Fruit fly (Drosophila melanogaster) whole organism, embryonic: Measurements from ENCODE around the gene CG17625.

ENCODE experiments used
- Atf3 ChIP-seq: fragments of 200-800 bp; sonication (Bioruptor generic); optimal IDR thresholded peaks from 3 replicates; lab custom pipeline; 2016; ENCODE audit warnings: missing biosample characterization, missing genetic modification characterization
- CG10979 ChIP-seq: fragments of 200-800 bp; sonication (Bioruptor generic); optimal IDR thresholded peaks from 2 replicates; lab custom pipeline; 2018; ENCODE audit warnings: missing biosample characterization, mild to moderate bottlenecking, missing genetic modification characterization, moderate library complexity
- CG12744 ChIP-seq: fragments of 200-800 bp; sonication (Bioruptor generic); optimal IDR thresholded peaks from 2 replicates; lab custom pipeline; 2016; ENCODE audit warnings: missing biosample characterization, missing genetic modification characterization
- CG14710 ChIP-seq: fragments of 200-800 bp; sonication (Bioruptor generic); optimal IDR thresholded peaks from 3 replicates; lab custom pipeline; 2019; ENCODE audit warnings: missing biosample characterization, mild to moderate bottlenecking, missing genetic modification characterization, moderate library complexity
- CG15011 ChIP-seq: fragments of 200-800 bp; sonication (Bioruptor generic); optimal IDR thresholded peaks from 3 replicates; lab custom pipeline; 2018; ENCODE audit warnings: missing biosample characterization, mild to moderate bottlenecking, missing genetic modification characterization
- CG1602 ChIP-seq: fragments of 200-800 bp; sonication (Bioruptor generic); optimal IDR thresholded peaks from 3 replicates; lab custom pipeline; 2016; ENCODE audit warnings: missing biosample characterization, missing genetic modification characterization
- CG16779 ChIP-seq: fragments of 200-800 bp; sonication (Bioruptor generic); IDR thresholded peaks from 2 replicates; pipeline ENCODE4 v1.3.6; 2022; ENCODE audit warnings: missing biosample characterization, missing genetic modification characterization
- CG16813 ChIP-seq: fragments of 200-800 bp; sonication (Bioruptor generic); IDR thresholded peaks from 3 replicates; pipeline ENCODE4 v1.3.6; 2022; ENCODE audit warnings: missing biosample characterization, missing genetic modification characterization; ENCODE audit not compliant: partially characterized antibody
- CG16863 ChIP-seq: fragments of 200-800 bp; sonication (Bioruptor generic); optimal IDR thresholded peaks from 3 replicates; lab custom pipeline; 2016; ENCODE audit warnings: missing biosample characterization, missing genetic modification characterization
- CG17385 ChIP-seq: fragments of 200-800 bp; sonication (Bioruptor generic); optimal IDR thresholded peaks from 3 replicates; lab custom pipeline; 2018; ENCODE audit warnings: missing biosample characterization, mild to moderate bottlenecking, missing genetic modification characterization
- CG18011 ChIP-seq: fragments of 200-800 bp; sonication (Bioruptor generic); optimal IDR thresholded peaks from 2 replicates; lab custom pipeline; 2017; ENCODE audit warnings: missing biosample characterization, missing genetic modification characterization, mild to moderate bottlenecking, moderate library complexity, missing genotype
- CG18599 ChIP-seq: fragments of 200-800 bp; sonication (Bioruptor generic); optimal IDR thresholded peaks from 3 replicates; lab custom pipeline; 2017; ENCODE audit warnings: missing biosample characterization, missing genetic modification characterization, mild to moderate bottlenecking, moderate library complexity, missing genetic modification reagents
- CG34376 ChIP-seq: fragments of 200-800 bp; sonication (Bioruptor generic); optimal IDR thresholded peaks from 2 replicates; lab custom pipeline; 2018; ENCODE audit warnings: missing biosample characterization, mild to moderate bottlenecking, missing genetic modification characterization
- CG3838 ChIP-seq: fragments of 200-800 bp; sonication (Bioruptor generic); optimal IDR thresholded peaks from 3 replicates; lab custom pipeline; 2016; ENCODE audit warnings: missing biosample characterization, missing genetic modification characterization
- CG42726 ChIP-seq: fragments of 200-800 bp; sonication (Bioruptor generic); IDR thresholded peaks from 2 replicates; pipeline ENCODE4 v1.3.6; 2022; ENCODE audit warnings: missing biosample characterization, missing genetic modification characterization; ENCODE audit not compliant: partially characterized antibody
- CG4707 ChIP-seq: fragments of 200-800 bp; sonication (Bioruptor generic); optimal IDR thresholded peaks from 2 replicates; lab custom pipeline; 2018; ENCODE audit warnings: missing biosample characterization, mild to moderate bottlenecking, missing genetic modification characterization, moderate library complexity
- CG6683 ChIP-seq: fragments of 200-800 bp; sonication (Bioruptor generic); optimal IDR thresholded peaks from 2 replicates; lab custom pipeline; 2017; ENCODE audit warnings: missing biosample characterization, mild to moderate bottlenecking, missing genetic modification characterization, missing genetic modification reagents
- CG9797 ChIP-seq: fragments of 200-800 bp; sonication (Bioruptor generic); optimal IDR thresholded peaks from 3 replicates; lab custom pipeline; 2018; ENCODE audit warnings: missing biosample characterization, mild to moderate bottlenecking, missing genetic modification characterization
- CG9876 ChIP-seq: fragments of 200-800 bp; sonication (Bioruptor generic); optimal IDR thresholded peaks from 2 replicates; lab custom pipeline; 2016; ENCODE audit warnings: missing biosample characterization, missing genetic modification characterization
- Camta ChIP-seq: fragments of 200-800 bp; sonication (Bioruptor generic); optimal IDR thresholded peaks from 2 replicates; lab custom pipeline; 2016; ENCODE audit warnings: missing biosample characterization, missing genetic modification characterization
- D19A ChIP-seq: fragments of 200-800 bp; optimal IDR thresholded peaks from 3 replicates; lab custom pipeline; 2019; ENCODE audit warnings: missing biosample characterization, mild to moderate bottlenecking, missing genetic modification characterization, moderate library complexity
- Dfd ChIP-seq, 2 experiments: fragments of >200 bp; optimal IDR thresholded peaks; 2 replicates each; lab custom pipeline; 2017; ENCODE audit warnings: missing biosample characterization in 2 of 2, missing genetic modification characterization in 2 of 2
- Dref ChIP-seq: fragments of 200-800 bp; sonication (Bioruptor generic); IDR thresholded peaks from 2 replicates; pipeline ENCODE4 v1.3.6; 2022; ENCODE audit warnings: missing biosample characterization, missing genetic modification characterization
- H2.0 ChIP-seq: fragments of 200-800 bp; sonication (Bioruptor generic); IDR thresholded peaks from 2 replicates; pipeline ENCODE4 v1.3.6; 2022; ENCODE audit warnings: missing biosample characterization, missing genetic modification characterization
- Hand ChIP-seq: fragments of 200-800 bp; sonication (Bioruptor generic); optimal IDR thresholded peaks from 2 replicates; lab custom pipeline; 2017; ENCODE audit warnings: mild to moderate bottlenecking, missing biosample characterization, missing genetic modification reagents, missing genetic modification characterization
- Lpt ChIP-seq: fragments of >200 bp; optimal IDR thresholded peaks from 2 replicates; lab custom pipeline; 2018; ENCODE audit warnings: missing biosample characterization, missing genetic modification characterization
- MTF-1 ChIP-seq: fragments of 200-800 bp; sonication (Bioruptor generic); optimal IDR thresholded peaks from 2 replicates; lab custom pipeline; 2018; ENCODE audit warnings: missing biosample characterization, mild to moderate bottlenecking, missing genetic modification characterization, borderline replicate concordance
- Mad ChIP-seq: fragments of 200-800 bp; sonication (Bioruptor generic); optimal IDR thresholded peaks from 2 replicates; lab custom pipeline; 2016; ENCODE audit warnings: missing biosample characterization, missing genetic modification characterization
- Mes4 ChIP-seq: fragments of 200-800 bp; sonication (Bioruptor generic); optimal IDR thresholded peaks from 2 replicates; lab custom pipeline; 2016; ENCODE audit warnings: missing biosample characterization, missing genetic modification characterization
- NC2β ChIP-seq: fragments of 200-800 bp; sonication (Bioruptor generic); optimal IDR thresholded peaks from 2 replicates; lab custom pipeline; 2016; ENCODE audit warnings: missing biosample characterization, missing genetic modification characterization
- Optix ChIP-seq: fragments of 200-800 bp; sonication (Bioruptor generic); IDR thresholded peaks from 3 replicates; pipeline ENCODE4 v1.3.6; 2022; ENCODE audit warnings: missing biosample characterization, missing genetic modification characterization
- Six4 ChIP-seq: fragments of 200-800 bp; sonication (Bioruptor generic); optimal IDR thresholded peaks from 2 replicates; lab custom pipeline; 2016; ENCODE audit warnings: missing biosample characterization, missing genetic modification characterization
- Sry-β ChIP-seq: fragments of 200-800 bp; sonication (Bioruptor generic); optimal IDR thresholded peaks from 2 replicates; lab custom pipeline; 2018; ENCODE audit warnings: missing biosample characterization, mild to moderate bottlenecking, missing genetic modification characterization, moderate library complexity
- TFAM ChIP-seq: fragments of 200-800 bp; sonication (Bioruptor generic); optimal IDR thresholded peaks from 2 replicates; lab custom pipeline; 2017; ENCODE audit warnings: missing biosample characterization, missing genetic modification characterization, inconsistent platforms
- ash1 ChIP-seq: fragments of 200-800 bp; sonication (Bioruptor generic); optimal IDR thresholded peaks from 2 replicates; lab custom pipeline; 2018; ENCODE audit warnings: missing biosample characterization, mild to moderate bottlenecking, missing genetic modification characterization
- az2 ChIP-seq: fragments of 200-800 bp; sonication (Bioruptor generic); optimal IDR thresholded peaks from 3 replicates; lab custom pipeline; 2016; ENCODE audit warnings: missing biosample characterization, missing genetic modification characterization
- chif ChIP-seq, 2 experiments: fragments of 200-800 bp; sonication (Bioruptor generic); optimal IDR thresholded peaks; 3 replicates each; lab custom pipeline; 2016; ENCODE audit warnings: missing biosample characterization in 2 of 2, missing genetic modification characterization in 2 of 2
- dpn ChIP-seq, 2 experiments: fragments of 200-800 bp; sonication (Bioruptor generic); optimal IDR thresholded peaks; 3 replicates each; lab custom pipeline; 2016; ENCODE audit warnings: missing biosample characterization in 2 of 2, missing genetic modification characterization in 2 of 2
- esg ChIP-seq: fragments of 200-800 bp; sonication (Bioruptor generic); conservative IDR thresholded peaks from 2 replicates; pipeline ENCODE4 v1.3.6; 2022; ENCODE audit warnings: missing biosample characterization, missing genetic modification characterization
- ftz-f1 ChIP-seq: fragments of 200-800 bp; sonication (Bioruptor generic); optimal IDR thresholded peaks from 2 replicates; lab custom pipeline; 2016; ENCODE audit warnings: missing biosample characterization, missing genetic modification characterization
- hb ChIP-seq: fragments of 200-800 bp; sonication (Bioruptor generic); IDR thresholded peaks from 3 replicates; pipeline ENCODE4 v1.3.6; 2022; ENCODE audit warnings: missing biosample characterization, missing genetic modification characterization; ENCODE audit not compliant: partially characterized antibody
- inv ChIP-seq: fragments of 200-800 bp; sonication (Bioruptor generic); IDR thresholded peaks from 2 replicates; pipeline ENCODE4 v1.3.6; 2022; ENCODE audit warnings: missing biosample characterization, missing genetic modification characterization; ENCODE audit not compliant: partially characterized antibody
- oc ChIP-seq: fragments of 200-800 bp; sonication (Bioruptor generic); optimal IDR thresholded peaks from 2 replicates; lab custom pipeline; 2018; ENCODE audit warnings: missing biosample characterization, mild to moderate bottlenecking, missing genetic modification characterization, moderate library complexity
- pb ChIP-seq: fragments of 200-800 bp; sonication (Bioruptor generic); optimal IDR thresholded peaks from 3 replicates; lab custom pipeline; 2016; ENCODE audit warnings: missing biosample characterization, missing genetic modification characterization
- pros ChIP-seq: fragments of 200-800 bp; sonication (Bioruptor generic); optimal IDR thresholded peaks from 3 replicates; lab custom pipeline; 2019; ENCODE audit warnings: missing biosample characterization, mild to moderate bottlenecking, missing genetic modification characterization, moderate library complexity
- pzg ChIP-seq: fragments of 200-800 bp; sonication (Bioruptor generic); optimal IDR thresholded peaks from 3 replicates; lab custom pipeline; 2018; ENCODE audit warnings: missing biosample characterization, mild to moderate bottlenecking, missing genetic modification characterization, moderate library complexity
- tx ChIP-seq: fragments of 200-800 bp; sonication (Bioruptor generic); optimal IDR thresholded peaks from 2 replicates; lab custom pipeline; 2016; ENCODE audit warnings: missing biosample characterization, missing genetic modification characterization
- wdn ChIP-seq: fragments of 200-800 bp; sonication (Bioruptor generic); IDR thresholded peaks from 2 replicates; pipeline ENCODE4 v1.3.6; 2022; ENCODE audit warnings: missing biosample characterization, missing genetic modification characterization
- zen2 ChIP-seq: fragments of 200-800 bp; sonication (Bioruptor generic); IDR thresholded peaks from 3 replicates; pipeline ENCODE4 v1.3.6; 2022; ENCODE audit warnings: missing biosample characterization, missing genetic modification characterization; ENCODE audit not compliant: partially characterized antibody

CG17625 gene

DNA sequence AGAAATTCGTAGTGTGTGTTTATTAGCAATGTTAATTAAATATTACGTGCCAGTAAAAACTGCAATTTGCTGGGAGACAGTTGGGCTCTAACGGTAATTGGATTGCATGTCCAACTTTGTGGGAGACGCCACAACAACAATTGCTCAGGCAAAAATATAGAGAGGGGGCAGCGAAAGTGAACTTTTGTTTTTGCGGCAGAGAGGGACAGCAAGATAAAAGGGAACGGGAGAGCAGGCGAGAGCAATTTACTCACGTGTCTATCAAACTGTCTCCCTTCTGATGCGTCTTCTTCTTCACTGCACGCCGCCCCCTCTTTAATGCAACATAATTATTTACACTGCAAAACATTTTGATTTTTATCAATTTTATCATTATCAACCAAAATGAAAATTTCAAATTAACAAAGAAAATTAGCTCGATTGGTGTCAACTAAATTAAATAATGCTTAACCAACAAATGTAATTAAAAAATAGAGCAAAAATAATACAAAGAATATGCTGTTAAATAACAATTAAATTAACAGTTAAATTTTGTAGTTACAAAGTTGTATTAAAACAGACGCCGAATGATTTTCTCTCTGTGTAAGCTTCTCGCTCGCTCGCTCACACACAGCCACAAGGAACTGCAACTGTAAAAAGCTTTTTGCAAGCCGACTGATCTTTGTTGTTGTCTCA, 19.2 kb upstream of the CG17625 start (continued):
- TF ChIP-seq ftz-f1 (GFP tag; lab: Kevin White, UChicago): no peak
- peak; percentile 43; the same call in 1 of the 2 replicates for TF ChIP-seq wdn
- TF ChIP-seq Sry-β: no peak
- peak; percentile 83 for TF ChIP-seq Six4 (GFP tag; lab: Kevin White, UChicago)
- TF ChIP-seq Mad (GFP tag; lab: Kevin White, UChicago): peak; percentile 59
- peak; percentile 66 for TF ChIP-seq CG15011
- TF ChIP-seq tx (GFP tag; lab: Kevin White, UChicago): peak; percentile 42
- TF ChIP-seq inv (GFP tag; lab: Robert Waterston, UW): no peak
- peak; percentile 30 for TF ChIP-seq pros (GFP tag; lab: Kevin White, UChicago)
- no peak for TF ChIP-seq CG42726 (GFP tag; lab: Robert Waterston, UW)
- TF ChIP-seq CG12744: no peak
- peak; percentile 57 to 77 for TF ChIP-seq dpn (GFP tag; optimal IDR thresholded peaks at IDR 0.05; lab: Kevin White, UChicago)
- TF ChIP-seq CG6683 (GFP tag; lab: Kevin White, UChicago): peak; percentile 50
- peak; percentile 77 for TF ChIP-seq CG17385 (GFP tag; lab: Kevin White, UChicago)
- TF ChIP-seq Dfd (GFP tag; optimal IDR thresholded peaks at IDR 0.05; lab: Kevin White, UChicago): no peak
- TF ChIP-seq Hand: no peak
- TF ChIP-seq oc: peak; percentile 81
- TF ChIP-seq CG10979: peak; percentile 97
- peak; percentile 64 for TF ChIP-seq NC2β (GFP tag; lab: Kevin White, UChicago)
- no peak for TF ChIP-seq Lpt (GFP tag; lab: Kevin White, UChicago)
- TF ChIP-seq CG18011 (GFP tag; lab: Kevin White, UChicago): no peak
- peak; percentile 69 for TF ChIP-seq esg (GFP tag; lab: Robert Waterston, UW)
- TF ChIP-seq CG16779 (GFP tag; lab: Robert Waterston, UW): no peak
- peak; percentile 89 for TF ChIP-seq D19A (tag; lab: Kevin White, UChicago)
- no peak for TF ChIP-seq zen2 (GFP tag; lab: Robert Waterston, UW)
- peak; percentile 75 for TF ChIP-seq Mes4 (GFP tag; lab: Kevin White, UChicago)
- peak; percentile 75 for TF ChIP-seq CG1602 (GFP tag; lab: Kevin White, UChicago)
- TF ChIP-seq H2.0: peak; percentile 55
- TF ChIP-seq TFAM (GFP tag; lab: Kevin White, UChicago): peak; percentile 57
- peak; percentile 34 for TF ChIP-seq MTF-1 (GFP tag; lab: Kevin White, UChicago)
- TF ChIP-seq CG34376: no peak
- peak; percentile 95 for TF ChIP-seq CG14710
- TF ChIP-seq chif (GFP tag; optimal IDR thresholded peaks at IDR 0.05; lab: Kevin White, UChicago): peak; percentile 68 to 84
- peak; percentile 65 for TF ChIP-seq Atf3
- TF ChIP-seq CG16813 (GFP tag; lab: Robert Waterston, UW): no peak
- 0 out of 3 replicates have a peak, but pooled peaks have one; percentile 27 for TF ChIP-seq Optix
- peak; percentile 30 for TF ChIP-seq pb (GFP tag; lab: Kevin White, UChicago)
- TF ChIP-seq CG3838 (GFP tag; lab: Kevin White, UChicago): peak; percentile 22
- peak; percentile 70 for TF ChIP-seq CG18599 (GFP tag; lab: Kevin White, UChicago)
- no peak for TF ChIP-seq hb (GFP tag; lab: Robert Waterston, UW)
- TF ChIP-seq pzg: no peak
- TF ChIP-seq az2 (GFP tag; lab: Kevin White, UChicago): peak; percentile 79
- TF ChIP-seq CG9797 (GFP tag; lab: Kevin White, UChicago): peak; percentile 6
- peak; percentile 49 for TF ChIP-seq CG4707
- TF ChIP-seq CG16863: peak; percentile 70
- peak; percentile 54 for TF ChIP-seq Camta (GFP tag; lab: Kevin White, UChicago)
- TF ChIP-seq CG9876 (GFP tag; lab: Kevin White, UChicago): peak; percentile 28
- no peak for TF ChIP-seq Dref (GFP tag; lab: Robert Waterston, UW)
- no peak for TF ChIP-seq ash1 (GFP tag; lab: Kevin White, UChicago)
